Worm (Caenorhabditis elegans) whole organism, L2 larva: Measurements from ENCODE around the gene F38B7.11.
A peak's percentile ranks its signal among the peaks of the same experiment; 100 is the strongest.

Experiments used
- C34F6.9 ChIP-seq: fragments of 150-350 bp; optimal IDR thresholded peaks from 2 replicates; lab custom pipeline; 2014; ENCODE audit warnings: missing biosample characterization, missing genetic modification characterization
- F13H6.1 ChIP-seq: sonication (generic microtip); optimal IDR thresholded peaks from 2 replicates; lab custom pipeline; 2016; ENCODE audit warnings: missing genetic modification characterization, missing compliant biosample characterization
- Y55F3AM.14 ChIP-seq: fragments of 200-800 bp; sonication (Bioruptor generic); optimal IDR thresholded peaks from 2 replicates; lab custom pipeline; 2018; ENCODE audit warnings: mild to moderate bottlenecking, missing genetic modification characterization, missing compliant biosample characterization
- ZK546.5 ChIP-seq: sonication (generic microtip); optimal IDR thresholded peaks from 2 replicates; lab custom pipeline; 2017; ENCODE audit warnings: missing biosample characterization, missing genetic modification characterization
- aly-2 ChIP-seq: fragments of 150-350 bp; optimal IDR thresholded peaks from 2 replicates; lab custom pipeline; 2014; ENCODE audit warnings: missing biosample characterization, missing genetic modification characterization
- ama-1 ChIP-seq: fragments of 150-350 bp; optimal IDR thresholded peaks from 2 replicates; lab custom pipeline; 2018; ENCODE audit warnings: inconsistent platforms
- blmp-1 ChIP-seq: sonication (generic microtip); optimal IDR thresholded peaks from 2 replicates; lab custom pipeline; 2017; ENCODE audit warnings: missing genetic modification characterization, mild to moderate bottlenecking, missing compliant biosample characterization, antibody characterized with exemption, moderate library complexity; ENCODE audit not compliant: insufficient read depth
- ceh-16 ChIP-seq: fragments of 150-350 bp; optimal IDR thresholded peaks from 2 replicates; lab custom pipeline; 2014; ENCODE audit warnings: missing biosample characterization, missing genetic modification characterization
- crh-2 ChIP-seq: sonication (generic microtip); optimal IDR thresholded peaks from 2 replicates; lab custom pipeline; 2017; ENCODE audit warnings: missing biosample characterization, missing genetic modification characterization
- dmd-4 ChIP-seq: sonication (generic microtip); optimal IDR thresholded peaks from 2 replicates; lab custom pipeline; 2017; ENCODE audit warnings: missing biosample characterization, missing genetic modification characterization
- egl-27 ChIP-seq: sonication (generic microtip); optimal IDR thresholded peaks from 3 replicates; lab custom pipeline; 2017; ENCODE audit warnings: missing biosample characterization, missing genetic modification reagents, missing genetic modification characterization
- elt-1 ChIP-seq: fragments of 150-350 bp; optimal IDR thresholded peaks from 2 replicates; lab custom pipeline; 2014; ENCODE audit warnings: missing biosample characterization, missing genetic modification characterization
- elt-3 ChIP-seq: sonication (generic microtip); optimal IDR thresholded peaks from 2 replicates; lab custom pipeline; 2017; ENCODE audit warnings: missing biosample characterization, missing genetic modification characterization
- fos-1 ChIP-seq: fragments of 150-350 bp; optimal IDR thresholded peaks from 2 replicates; lab custom pipeline; 2014; ENCODE audit warnings: missing biosample characterization, missing genetic modification characterization
- gmeb-1 ChIP-seq: fragments of 150-350 bp; optimal IDR thresholded peaks from 2 replicates; lab custom pipeline; 2014; ENCODE audit warnings: missing biosample characterization, missing genetic modification characterization
- lin-11 ChIP-seq: fragments of 150-350 bp; sonication (generic microtip); optimal IDR thresholded peaks from 2 replicates; lab custom pipeline; 2014; ENCODE audit warnings: missing biosample characterization, missing genetic modification characterization, inconsistent platforms, mixed read lengths
- lin-13 ChIP-seq: fragments of 150-350 bp; optimal IDR thresholded peaks from 2 replicates; lab custom pipeline; 2014; ENCODE audit warnings: missing biosample characterization, missing genetic modification reagents, missing genetic modification characterization
- lin-39 ChIP-seq: fragments of 150-350 bp; optimal IDR thresholded peaks from 2 replicates; lab custom pipeline; 2014; ENCODE audit warnings: missing biosample characterization, missing genetic modification reagents, missing genetic modification characterization
- lsy-2 ChIP-seq, 2 experiments: fragments of 150-350 bp in 1 of 2; sonication (generic microtip) in 1 of 2; optimal IDR thresholded peaks; 2 replicates each; lab custom pipeline; 2014 to 2017; ENCODE audit warnings: missing biosample characterization in 2 of 2, missing genetic modification characterization in 2 of 2
- mab-5 ChIP-seq: fragments of 150-350 bp; optimal IDR thresholded peaks from 2 replicates; lab custom pipeline; 2014; ENCODE audit warnings: missing biosample characterization, missing genetic modification characterization
- mdl-1 ChIP-seq, 2 experiments: fragments of 150-350 bp in 1 of 2; sonication (generic microtip) in 1 of 2; optimal IDR thresholded peaks; 2 replicates each; lab custom pipeline; 2017; ENCODE audit warnings: missing biosample characterization in 2 of 2, missing genetic modification characterization in 2 of 2
- nhr-10 ChIP-seq: sonication (generic microtip); optimal IDR thresholded peaks from 2 replicates; lab custom pipeline; 2017; ENCODE audit warnings: missing biosample characterization, missing genetic modification characterization
- nhr-11 ChIP-seq: fragments of 150-350 bp; optimal IDR thresholded peaks from 2 replicates; lab custom pipeline; 2014; ENCODE audit warnings: missing biosample characterization, missing genetic modification characterization
- nhr-12 ChIP-seq: fragments of 150-350 bp; optimal IDR thresholded peaks from 2 replicates; lab custom pipeline; 2014; ENCODE audit warnings: missing biosample characterization, missing genetic modification characterization
- nhr-129 ChIP-seq: fragments of 150-350 bp; optimal IDR thresholded peaks from 2 replicates; lab custom pipeline; 2014; ENCODE audit warnings: missing biosample characterization, missing genetic modification characterization
- nhr-21 ChIP-seq: fragments of 150-350 bp; optimal IDR thresholded peaks from 2 replicates; lab custom pipeline; 2014; ENCODE audit warnings: missing biosample characterization, missing genetic modification characterization
- nhr-23 ChIP-seq: fragments of 150-350 bp; optimal IDR thresholded peaks from 2 replicates; lab custom pipeline; 2014; ENCODE audit warnings: missing biosample characterization, missing genetic modification reagents, missing genetic modification characterization
- nhr-6 ChIP-seq: fragments of 150-350 bp; optimal IDR thresholded peaks from 2 replicates; lab custom pipeline; 2014; ENCODE audit warnings: missing biosample characterization, missing genetic modification characterization
- nhr-77 ChIP-seq: fragments of 150-350 bp; optimal IDR thresholded peaks from 2 replicates; lab custom pipeline; 2014; ENCODE audit warnings: missing biosample characterization, missing genetic modification characterization
- peb-1 ChIP-seq: fragments of 150-350 bp; optimal IDR thresholded peaks from 2 replicates; lab custom pipeline; 2014; ENCODE audit warnings: missing biosample characterization, missing genetic modification characterization
- sem-4 ChIP-seq: fragments of 150-350 bp; optimal IDR thresholded peaks from 2 replicates; lab custom pipeline; 2014; ENCODE audit warnings: missing biosample characterization, missing genetic modification reagents, missing genetic modification characterization
- skn-1 ChIP-seq: sonication (generic microtip); optimal IDR thresholded peaks from 2 replicates; lab custom pipeline; 2017; ENCODE audit warnings: missing biosample characterization, missing genetic modification characterization
- sma-3 ChIP-seq: sonication (generic microtip); optimal IDR thresholded peaks from 2 replicates; lab custom pipeline; 2016; ENCODE audit warnings: missing genetic modification reagents, missing genetic modification characterization, missing compliant biosample characterization
- sma-9 ChIP-seq, 2 experiments: fragments of 150-350 bp in 1 of 2; sonication (generic microtip) in 1 of 2; optimal IDR thresholded peaks; 2 replicates each; lab custom pipeline; 2014 to 2016; ENCODE audit warnings: missing genetic modification characterization in 2 of 2, mild to moderate bottlenecking in 1 of 2, missing biosample characterization in 1 of 2, missing compliant biosample characterization in 1 of 2, missing genetic modification reagents in 1 of 2, moderate library complexity in 1 of 2
- snpc-4 ChIP-seq: fragments of 150-350 bp; optimal IDR thresholded peaks from 2 replicates; lab custom pipeline; 2014; ENCODE audit warnings: missing biosample characterization, missing genetic modification characterization
- unc-39 ChIP-seq: fragments of 150-350 bp; optimal IDR thresholded peaks from 2 replicates; lab custom pipeline; 2014; ENCODE audit warnings: missing biosample characterization, missing genetic modification characterization
- unc-55 ChIP-seq: fragments of 150-350 bp; sonication (generic microtip); optimal IDR thresholded peaks from 3 replicates; lab custom pipeline; 2014; ENCODE audit warnings: missing biosample characterization, missing genetic modification reagents, missing genetic modification characterization
- unc-62 ChIP-seq: fragments of 150-350 bp; optimal IDR thresholded peaks from 2 replicates; lab custom pipeline; 2014; ENCODE audit warnings: missing biosample characterization, missing genetic modification reagents, missing genetic modification characterization
- ztf-1 ChIP-seq: fragments of 200-800 bp; sonication (Bioruptor generic); conservative IDR thresholded peaks from 2 replicates; pipeline ENCODE4 v1.3.6; 2022; ENCODE audit warnings: missing genetic modification characterization, missing compliant biosample characterization
- ztf-11 ChIP-seq: sonication (generic microtip); optimal IDR thresholded peaks from 2 replicates; lab custom pipeline; 2017; ENCODE audit warnings: missing biosample characterization, missing genetic modification characterization
- ztf-4 ChIP-seq: fragments of 150-350 bp; optimal IDR thresholded peaks from 2 replicates; lab custom pipeline; 2014; ENCODE audit warnings: missing biosample characterization, missing genetic modification characterization

Gene F38B7.11

DNA sequence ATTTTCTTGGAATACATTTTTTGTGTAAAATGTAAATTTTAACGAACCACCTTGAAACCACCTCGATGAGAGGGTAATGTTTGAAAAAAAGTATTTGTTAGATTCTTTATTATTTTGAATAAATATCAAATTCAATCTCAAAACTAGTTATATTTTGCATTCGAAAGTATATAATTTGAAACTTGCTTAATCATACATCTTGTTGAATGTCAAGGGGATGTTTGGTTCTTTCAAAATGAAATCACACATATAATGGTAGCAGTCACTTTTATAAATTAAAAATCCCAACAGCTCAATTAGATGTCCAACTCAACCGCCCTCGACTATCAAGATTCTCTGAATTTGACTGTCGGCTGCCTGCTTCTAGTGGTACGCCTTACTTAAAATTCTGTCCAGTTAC lies 17.7 kb downstream of the F38B7.11 start, which contains the start of gene srx-87:
srx-87 (plus strand) TSS at position 301 of the 400 bp plus-strand sequence.
- TF ChIP-seq gmeb-1 (no peak), fos-1 (tag; lab: Kevin White, UChicago) (no peak), lsy-2 (tag; optimal IDR thresholded peaks at IDR 0.05; lab: Kevin White, UChicago) (no peak), nhr-23 (tag; lab: Kevin White, UChicago) (no peak), nhr-129 (tag; lab: Kevin White, UChicago) (no peak), mab-5 (no peak), ztf-1 (GFP tag; lab: Robert Waterston, UW) (no peak), unc-55 (no peak), lin-11 (tag; lab: Kevin White, UChicago) (no peak), sma-3 (GFP tag; lab: Kevin White, UChicago) (no peak), unc-39 (no peak), mdl-1 (tag; optimal IDR thresholded peaks at IDR 0.05; lab: Kevin White, UChicago) (no peak), F13H6.1 (no peak)

ce11 chrV:11570169-11570651 lies 23.3 kb downstream of the F38B7.11 start, which contains the start of the genes nhr-101 and pms-2:
Gene nhr-101, plus strand, starts transcription at chrV:11570476.
Gene pms-2, minus strand, starts transcription at chrV:11570601.
- TF ChIP-seq fos-1 (tag; lab: Kevin White, UChicago) = peak; percentile 6
- peak; percentile 41 for TF ChIP-seq nhr-129 (tag; lab: Kevin White, UChicago)
- peak; percentile 42 for TF ChIP-seq sma-9 (GFP tag; optimal IDR thresholded peaks at IDR 0.05; lab: Kevin White, UChicago)
- no peak for TF ChIP-seq sma-9 (tag; optimal IDR thresholded peaks at IDR 0.05; lab: Kevin White, UChicago)
- peak; percentile 1 for TF ChIP-seq ztf-4 (tag; lab: Kevin White, UChicago)
- peak; percentile 4 for TF ChIP-seq nhr-21 (tag; lab: Kevin White, UChicago)
- no peak for TF ChIP-seq elt-3 (tag; lab: Kevin White, UChicago)
- TF ChIP-seq ceh-16 = no peak
- no peak for TF ChIP-seq skn-1 (tag; lab: Kevin White, UChicago)
- TF ChIP-seq ZK546.5 (tag; lab: Kevin White, UChicago) = no peak

- peak; percentile 90 for TF ChIP-seq sem-4
- no peak for TF ChIP-seq skn-1 (tag; lab: Kevin White, UChicago)
- no peak for TF ChIP-seq nhr-77 (tag; lab: Kevin White, UChicago)
- TF ChIP-seq snpc-4 (tag; lab: Kevin White, UChicago) = no peak
- TF ChIP-seq nhr-11 (tag; lab: Kevin White, UChicago) = peak; percentile 4
- TF ChIP-seq ztf-4 (tag; lab: Kevin White, UChicago) = peak; percentile 38
- peak; percentile 99 for TF ChIP-seq sma-3 (GFP tag; lab: Kevin White, UChicago)
- peak; percentile 27 for TF ChIP-seq elt-1 (tag; lab: Kevin White, UChicago)
- peak; percentile 45 for TF ChIP-seq ceh-16
- peak; percentile 44 for TF ChIP-seq ama-1 (lab: Kevin White, UChicago)
- peak in 1 of 2 experiments; percentile 90 for TF ChIP-seq lsy-2 (tag; optimal IDR thresholded peaks at IDR 0.05; lab: Kevin White, UChicago)
- TF ChIP-seq nhr-129 (tag; lab: Kevin White, UChicago) = peak; percentile 91
- no peak for TF ChIP-seq elt-3 (tag; lab: Kevin White, UChicago)
- TF ChIP-seq nhr-21 (tag; lab: Kevin White, UChicago) = peak; percentile 99
- no peak for TF ChIP-seq lin-39
- peak; percentile 97 for TF ChIP-seq F13H6.1
- peak; percentile 71 for TF ChIP-seq nhr-6
- no peak for TF ChIP-seq dmd-4 (tag; lab: Kevin White, UChicago)
- TF ChIP-seq unc-39 = no peak
- peak; percentile 63 for TF ChIP-seq gmeb-1
- TF ChIP-seq sma-9 (GFP tag; optimal IDR thresholded peaks at IDR 0.05; lab: Kevin White, UChicago) = peak; percentile 100
- peak; percentile 32 for TF ChIP-seq sma-9 (tag; optimal IDR thresholded peaks at IDR 0.05; lab: Kevin White, UChicago)
- TF ChIP-seq fos-1 (tag; lab: Kevin White, UChicago) = peak; percentile 86
- peak; percentile 97 for TF ChIP-seq nhr-10 (tag; lab: Kevin White, UChicago)
- TF ChIP-seq nhr-12 (tag; lab: Kevin White, UChicago) = no peak
- TF ChIP-seq ztf-11 = no peak
- TF ChIP-seq lin-13 (GFP tag; lab: Kevin White, UChicago) = peak; percentile 47
- TF ChIP-seq blmp-1 = peak; percentile 85
- no peak for TF ChIP-seq peb-1 (tag; lab: Kevin White, UChicago)
- peak; percentile 96 for TF ChIP-seq crh-2
- TF ChIP-seq unc-62 = no peak
- TF ChIP-seq C34F6.9 (tag; lab: Kevin White, UChicago) = peak; percentile 49
- peak; percentile 82 for TF ChIP-seq Y55F3AM.14 (GFP tag; lab: Kevin White, UChicago)
- no peak for TF ChIP-seq aly-2 (tag; lab: Kevin White, UChicago)
- TF ChIP-seq egl-27 (tag; lab: Kevin White, UChicago) = peak; percentile 67
- peak; percentile 34 to 89 for TF ChIP-seq mdl-1 (tag; optimal IDR thresholded peaks at IDR 0.05; lab: Kevin White, UChicago)
Observed at ce11 chrV:11572803-11573490, 26.1 kb downstream of the F38B7.11 start, which contains the start of the genes H12C20.7 and nhr-68. Gene H12C20.7, minus strand, starts transcription at chrV:11572990. Gene nhr-68, plus strand, starts transcription at chrV:11573440.
